Worm (Caenorhabditis elegans) whole organism, midembryonic: ENCODE data around the gene R10E11.9.

Source experiments
- flt-1 ChIP-seq: fragments of 200-800 bp; sonication (Bioruptor generic); IDR thresholded peaks from 2 replicates; pipeline ENCODE4 v1.3.6; 2022; ENCODE audit warnings: missing genetic modification characterization, missing compliant biosample characterization
- ztf-23 ChIP-seq: fragments of 200-800 bp; sonication (Bioruptor generic); IDR thresholded peaks from 2 replicates; pipeline ENCODE4 v1.3.6; 2022; ENCODE audit warnings: missing genetic modification reagents, missing genetic modification characterization, missing compliant biosample characterization
- ztf-29 ChIP-seq: fragments of 200-800 bp; sonication (Bioruptor generic); IDR thresholded peaks from 2 replicates; pipeline ENCODE4 v1.3.6; 2022; ENCODE audit warnings: missing genetic modification reagents, missing genetic modification characterization, missing compliant biosample characterization

DNA sequence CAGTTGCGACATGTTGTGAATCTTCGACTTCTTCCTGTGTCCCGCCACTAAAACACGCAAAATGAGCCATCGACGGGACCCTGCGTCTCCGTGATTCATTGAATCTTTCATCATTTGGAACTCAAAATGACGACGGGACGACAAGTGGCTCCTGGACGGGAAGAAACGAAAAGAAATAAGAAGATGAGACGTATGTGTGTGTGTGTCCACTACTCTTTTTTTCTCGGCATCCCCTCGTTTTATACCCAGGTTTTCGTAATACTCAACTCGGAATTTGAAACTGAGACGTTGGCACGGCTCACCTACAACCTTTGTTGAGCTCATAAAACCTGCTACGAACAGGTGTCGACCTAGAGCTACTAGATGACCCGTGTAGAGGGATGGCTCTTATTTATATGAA is 48.9 kb downstream of the R10E11.9 start:
- TF ChIP-seq flt-1 (GFP tag; lab: Robert Waterston, UW) (no peak), ztf-29 (no peak), ztf-23 (no peak)
